Comparison of ENCODE assay signal across 1 fruit fly cellular context in genomic region chr3L:654019-654418, dm6.
A peak's percentile ranks its signal among the peaks of the same experiment; 100 is the strongest.
TF ChIP-seq lines count a peak whose summit lies in the region.

MED30 (minus strand) TSS chr3L:654089.
Rev1 (plus strand) TSS chr3L:654363.

TF ChIP-seq in whole organism, embryonic, 481 proteins besides CTCF, POLR2A, EP300 and RAD21 (continued from another document and continues in another):
- TF ChIP-seq BEAF-32 (GFP tag; optimal IDR thresholded peaks at IDR 0.05; lab: Kevin White, UChicago) = peak; percentile 60
- peak; percentile 96 for TF ChIP-seq maf-S (GFP tag; optimal IDR thresholded peaks at IDR 0.05; lab: Kevin White, UChicago)
- TF ChIP-seq bigmax (GFP tag; optimal IDR thresholded peaks at IDR 0.05; lab: Kevin White, UChicago) = peak; percentile 42
- peak; percentile 86 for TF ChIP-seq CG9727 (GFP tag; optimal IDR thresholded peaks at IDR 0.05; lab: Kevin White, UChicago)
- peak; percentile 91 for TF ChIP-seq CG18619 (GFP tag; optimal IDR thresholded peaks at IDR 0.05; lab: Kevin White, UChicago)
- peak; percentile 95 for TF ChIP-seq her (GFP tag; optimal IDR thresholded peaks at IDR 0.05; lab: Kevin White, UChicago)
- peak; percentile 96 for TF ChIP-seq CG12942 (GFP tag; optimal IDR thresholded peaks at IDR 0.05; lab: Kevin White, UChicago)
- TF ChIP-seq vvl (GFP tag; IDR thresholded peaks at IDR 0.05; lab: Robert Waterston, UW) = peak; percentile 83
- peak; percentile 46; the same call in 1 of the 2 replicates for TF ChIP-seq hbn (GFP tag; IDR thresholded peaks at IDR 0.05; lab: Robert Waterston, UW; ENCODE audit: partially characterized antibody)
- TF ChIP-seq ro (GFP tag; IDR thresholded peaks at IDR 0.05; lab: Robert Waterston, UW) = no peak
- TF ChIP-seq CG17612 (GFP tag; IDR thresholded peaks at IDR 0.05; lab: Robert Waterston, UW) = peak; percentile 76
- TF ChIP-seq CrebB (tag; optimal IDR thresholded peaks at IDR 0.05; lab: Kevin White, UChicago) = peak; percentile 91
- TF ChIP-seq run (tag; optimal IDR thresholded peaks at IDR 0.05; lab: Kevin White, UChicago) = peak; percentile 74
- peak; percentile 83 for TF ChIP-seq onecut (GFP tag; IDR thresholded peaks at IDR 0.05; lab: Robert Waterston, UW)
- TF ChIP-seq chm (GFP tag; IDR thresholded peaks at IDR 0.05; lab: Robert Waterston, UW) = peak; percentile 85
- peak; percentile 88 for TF ChIP-seq CG11723 (GFP tag; optimal IDR thresholded peaks at IDR 0.05; lab: Kevin White, UChicago)
- TF ChIP-seq CG15269 (tag; optimal IDR thresholded peaks at IDR 0.05; lab: Kevin White, UChicago) = peak; percentile 93
- peak; percentile 95 for TF ChIP-seq CG32532 (GFP tag; IDR thresholded peaks at IDR 0.05; lab: Robert Waterston, UW)
- TF ChIP-seq CG1647 (GFP tag; optimal IDR thresholded peaks at IDR 0.05; lab: Kevin White, UChicago) = peak; percentile 95
- peak; percentile 70 for TF ChIP-seq CG10321 (GFP tag; IDR thresholded peaks at IDR 0.05; lab: Robert Waterston, UW)
- peak; percentile 97 for TF ChIP-seq vfl (GFP tag; optimal IDR thresholded peaks at IDR 0.05; lab: Kevin White, UChicago)
- TF ChIP-seq GATAe (GFP tag; conservative IDR thresholded peaks at IDR 0.05; lab: Robert Waterston, UW) = peak; percentile 67
- peak; percentile 95 for TF ChIP-seq CG16863 (GFP tag; optimal IDR thresholded peaks at IDR 0.05; lab: Kevin White, UChicago)
- peak; percentile 98 for TF ChIP-seq CHES-1-like (GFP tag; optimal IDR thresholded peaks at IDR 0.05; lab: Kevin White, UChicago)
- no peak for TF ChIP-seq Dip2 (GFP tag; IDR thresholded peaks at IDR 0.05; lab: Robert Waterston, UW)
- TF ChIP-seq Fer2 (tag; optimal IDR thresholded peaks at IDR 0.05; lab: Kevin White, UChicago) = peak; percentile 94
- TF ChIP-seq CG1603 (tag; optimal IDR thresholded peaks at IDR 0.05; lab: Kevin White, UChicago) = peak; percentile 92
- peak; percentile 89 for TF ChIP-seq CG15601 (tag; optimal IDR thresholded peaks at IDR 0.05; lab: Kevin White, UChicago)
- peak; percentile 80 for TF ChIP-seq CG8765 (GFP tag; IDR thresholded peaks at IDR 0.05; lab: Robert Waterston, UW)
- TF ChIP-seq CG12236 (GFP tag; optimal IDR thresholded peaks at IDR 0.05; lab: Kevin White, UChicago) = peak; percentile 87
- peak; percentile 96 for TF ChIP-seq ems (GFP tag; optimal IDR thresholded peaks at IDR 0.05; lab: Kevin White, UChicago)
- TF ChIP-seq Hr78 (GFP tag; optimal IDR thresholded peaks at IDR 0.05; lab: Kevin White, UChicago) = peak in 1 of 2 experiments; percentile 56
- peak; percentile 75 for TF ChIP-seq Poxn (GFP tag; IDR thresholded peaks at IDR 0.05; lab: Robert Waterston, UW)
- TF ChIP-seq unpg (GFP tag; optimal IDR thresholded peaks at IDR 0.05; lab: Kevin White, UChicago) = peak; percentile 94
- TF ChIP-seq Tbp (GFP tag; optimal IDR thresholded peaks at IDR 0.05; lab: Kevin White, UChicago) = no peak
- TF ChIP-seq CG7786 (GFP tag; optimal IDR thresholded peaks at IDR 0.05; lab: Kevin White, UChicago) = peak; percentile 97
- peak; percentile 95 for TF ChIP-seq Gug (GFP tag; IDR thresholded peaks at IDR 0.05; lab: Robert Waterston, UW)
- peak; percentile 63; the same call in 1 of the 2 replicates for TF ChIP-seq toy (GFP tag; IDR thresholded peaks at IDR 0.05; lab: Robert Waterston, UW)
- no peak for TF ChIP-seq tio (GFP tag; optimal IDR thresholded peaks at IDR 0.05; lab: Kevin White, UChicago)
- TF ChIP-seq Ets97D (GFP tag; optimal IDR thresholded peaks at IDR 0.05; lab: Kevin White, UChicago) = peak; percentile 93
- peak; percentile 87 for TF ChIP-seq CG31224 (GFP tag; IDR thresholded peaks at IDR 0.05; lab: Robert Waterston, UW)
- TF ChIP-seq CG12659 (GFP tag; optimal IDR thresholded peaks at IDR 0.05; lab: Kevin White, UChicago) = peak; percentile 97
- TF ChIP-seq ham (GFP tag; IDR thresholded peaks at IDR 0.05; lab: Robert Waterston, UW) = peak; percentile 74; the same call in 1 of the 2 replicates
- no peak for TF ChIP-seq fru (optimal IDR thresholded peaks at IDR 0.05; lab: Kevin White, UChicago)
- no peak for TF ChIP-seq yki (optimal IDR thresholded peaks at IDR 0.05; lab: Kevin White, UChicago)
- peak; percentile 62 for TF ChIP-seq CG4360 (GFP tag; IDR thresholded peaks at IDR 0.05; lab: Robert Waterston, UW)
- no peak for TF ChIP-seq CG14860 (GFP tag; IDR thresholded peaks at IDR 0.05; lab: Robert Waterston, UW; ENCODE audit: partially characterized antibody)
- TF ChIP-seq CG3726 (GFP tag; IDR thresholded peaks at IDR 0.05; lab: Robert Waterston, UW) = 0 out of 3 replicates have a peak, but pooled peaks have one; percentile 42
- TF ChIP-seq CG16813 (GFP tag; IDR thresholded peaks at IDR 0.05; lab: Robert Waterston, UW; ENCODE audit: partially characterized antibody) = peak; percentile 56; the same call in 2 of the 3 replicates
- peak; percentile 82 for TF ChIP-seq psq (GFP tag; optimal IDR thresholded peaks at IDR 0.05; lab: Kevin White, UChicago)
- peak; percentile 88 for TF ChIP-seq Rx (GFP tag; IDR thresholded peaks at IDR 0.05; lab: Robert Waterston, UW)
- TF ChIP-seq Asciz (GFP tag; optimal IDR thresholded peaks at IDR 0.05; lab: Kevin White, UChicago) = peak; percentile 84
- TF ChIP-seq croc (GFP tag; conservative IDR thresholded peaks at IDR 0.05; lab: Robert Waterston, UW) = peak; percentile 66
- TF ChIP-seq CG6683 (GFP tag; optimal IDR thresholded peaks at IDR 0.05; lab: Kevin White, UChicago) = peak; percentile 85
- TF ChIP-seq pros (GFP tag; optimal IDR thresholded peaks at IDR 0.05; lab: Kevin White, UChicago) = no peak
- peak; percentile 81 for TF ChIP-seq wek (GFP tag; optimal IDR thresholded peaks at IDR 0.05; lab: Kevin White, UChicago)
- peak; percentile 84 for TF ChIP-seq esg (GFP tag; conservative IDR thresholded peaks at IDR 0.05; lab: Robert Waterston, UW)
- peak; percentile 93 for TF ChIP-seq CG17361 (GFP tag; IDR thresholded peaks at IDR 0.05; lab: Robert Waterston, UW)
- TF ChIP-seq CG4617 (GFP tag; optimal IDR thresholded peaks at IDR 0.05; lab: Kevin White, UChicago; ENCODE audit: borderline replicate concordance) = peak; percentile 97
- peak; percentile 89 for TF ChIP-seq nerfin-1 (tag; optimal IDR thresholded peaks at IDR 0.05; lab: Kevin White, UChicago)
- TF ChIP-seq dan (GFP tag; IDR thresholded peaks at IDR 0.05; lab: Robert Waterston, UW) = 0 out of 2 replicates have a peak, but pooled peaks have one; percentile 46
- TF ChIP-seq CG10979 (tag; optimal IDR thresholded peaks at IDR 0.05; lab: Kevin White, UChicago) = peak; percentile 85
- peak; percentile 75 for TF ChIP-seq CG34224 (GFP tag; IDR thresholded peaks at IDR 0.05; lab: Robert Waterston, UW; ENCODE audit: partially characterized antibody)
- peak; percentile 99 for TF ChIP-seq Med (GFP tag; lab: Kevin White, UChicago)
- peak; percentile 89 for TF ChIP-seq CG11085 (GFP tag; IDR thresholded peaks at IDR 0.05; lab: Robert Waterston, UW)
- TF ChIP-seq CG11456 (GFP tag; IDR thresholded peaks at IDR 0.05; lab: Robert Waterston, UW) = peak; percentile 86
- TF ChIP-seq CG30403 (GFP tag; optimal IDR thresholded peaks at IDR 0.05; lab: Kevin White, UChicago) = peak; percentile 97
- peak; percentile 94 for TF ChIP-seq CG9876 (GFP tag; optimal IDR thresholded peaks at IDR 0.05; lab: Kevin White, UChicago)
- peak; percentile 88 for TF ChIP-seq wdn (GFP tag; IDR thresholded peaks at IDR 0.05; lab: Robert Waterston, UW)
- TF ChIP-seq lbe (GFP tag; optimal IDR thresholded peaks at IDR 0.05; lab: Kevin White, UChicago) = peak; percentile 93
- peak; percentile 93 for TF ChIP-seq Fer3 (tag; optimal IDR thresholded peaks at IDR 0.05; lab: Kevin White, UChicago)
- peak; percentile 59 for TF ChIP-seq Jarid2 (GFP tag; optimal IDR thresholded peaks at IDR 0.05; lab: Kevin White, UChicago)
- TF ChIP-seq Xbp1 (GFP tag; optimal IDR thresholded peaks at IDR 0.05; lab: Kevin White, UChicago) = peak; percentile 97
- peak; percentile 95 for TF ChIP-seq Atf-2 (GFP tag; optimal IDR thresholded peaks at IDR 0.05; lab: Kevin White, UChicago)
- TF ChIP-seq knrl (GFP tag; IDR thresholded peaks at IDR 0.05; lab: Robert Waterston, UW; ENCODE audit: partially characterized antibody) = 0 out of 3 replicates have a peak, but pooled peaks have one; percentile 29
- peak; percentile 93 for TF ChIP-seq caup (GFP tag; optimal IDR thresholded peaks at IDR 0.05; lab: Kevin White, UChicago; ENCODE audit: severe bottlenecking)
- TF ChIP-seq HLH3B (GFP tag; IDR thresholded peaks at IDR 0.05; lab: Robert Waterston, UW) = peak; percentile 91
- peak; percentile 91 for TF ChIP-seq CG13123 (GFP tag; optimal IDR thresholded peaks at IDR 0.05; lab: Kevin White, UChicago)
- TF ChIP-seq tna (GFP tag; IDR thresholded peaks at IDR 0.05; lab: Robert Waterston, UW; ENCODE audit: partially characterized antibody) = peak; percentile 19; the same call in 1 of the 2 replicates
- TF ChIP-seq eve (GFP tag; optimal IDR thresholded peaks at IDR 0.05; lab: Kevin White, UChicago) = no peak
- peak; percentile 77 for TF ChIP-seq CG3065 (GFP tag; optimal IDR thresholded peaks at IDR 0.05; lab: Kevin White, UChicago)
- peak; percentile 97 for TF ChIP-seq tx (GFP tag; optimal IDR thresholded peaks at IDR 0.05; lab: Kevin White, UChicago)
- no peak for TF ChIP-seq ato (GFP tag; IDR thresholded peaks at IDR 0.05; lab: Robert Waterston, UW; ENCODE audit: partially characterized antibody)
- peak; percentile 81 for TF ChIP-seq scrt (GFP tag; optimal IDR thresholded peaks at IDR 0.05; lab: Kevin White, UChicago)
- TF ChIP-seq CG3995 (GFP tag; optimal IDR thresholded peaks at IDR 0.05; lab: Kevin White, UChicago) = peak; percentile 90
- peak; percentile 81 for TF ChIP-seq MTF-1 (GFP tag; optimal IDR thresholded peaks at IDR 0.05; lab: Kevin White, UChicago; ENCODE audit: borderline replicate concordance)
- TF ChIP-seq kay (GFP tag; optimal IDR thresholded peaks at IDR 0.05; lab: Kevin White, UChicago) = peak; percentile 90
- peak; percentile 97 for TF ChIP-seq Hsf (GFP tag; optimal IDR thresholded peaks at IDR 0.05; lab: Kevin White, UChicago)
- TF ChIP-seq CG13775 (GFP tag; optimal IDR thresholded peaks at IDR 0.05; lab: Kevin White, UChicago) = peak; percentile 89
- no peak for TF ChIP-seq danr (GFP tag; IDR thresholded peaks at IDR 0.05; lab: Robert Waterston, UW)
- TF ChIP-seq Hr39 (optimal IDR thresholded peaks at IDR 0.05; lab: Kevin White, UChicago) = no peak
- TF ChIP-seq Hmr (GFP tag; optimal IDR thresholded peaks at IDR 0.05; lab: Kevin White, UChicago) = peak; percentile 96
- TF ChIP-seq CG14710 (tag; optimal IDR thresholded peaks at IDR 0.05; lab: Kevin White, UChicago) = peak; percentile 93
- peak; percentile 92 for TF ChIP-seq CG10209 (GFP tag; optimal IDR thresholded peaks at IDR 0.05; lab: Kevin White, UChicago)
- peak; percentile 95 for TF ChIP-seq Dad (GFP tag; optimal IDR thresholded peaks at IDR 0.05; lab: Kevin White, UChicago)
- TF ChIP-seq rib (GFP tag; IDR thresholded peaks at IDR 0.05; lab: Robert Waterston, UW) = peak; percentile 86
- TF ChIP-seq dmrt99B (tag; optimal IDR thresholded peaks at IDR 0.05; lab: Kevin White, UChicago) = peak; percentile 90
- peak; percentile 89 for TF ChIP-seq CG3163 (GFP tag; optimal IDR thresholded peaks at IDR 0.05; lab: Kevin White, UChicago)
- peak; percentile 95 for TF ChIP-seq CG4282 (GFP tag; optimal IDR thresholded peaks at IDR 0.05; lab: Kevin White, UChicago)
- peak; percentile 90 for TF ChIP-seq CG10147 (GFP tag; optimal IDR thresholded peaks at IDR 0.05; lab: Kevin White, UChicago)
- TF ChIP-seq CG7963 (GFP tag; IDR thresholded peaks at IDR 0.05; lab: Robert Waterston, UW; ENCODE audit: partially characterized antibody) = no peak
- TF ChIP-seq tap (tag; optimal IDR thresholded peaks at IDR 0.05; lab: Kevin White, UChicago) = peak; percentile 87
- peak; percentile 92 for TF ChIP-seq grau (tag; optimal IDR thresholded peaks at IDR 0.05; lab: Kevin White, UChicago)
- TF ChIP-seq CG7357 (GFP tag; IDR thresholded peaks at IDR 0.05; lab: Robert Waterston, UW) = peak; percentile 76
- TF ChIP-seq tup (GFP tag; optimal IDR thresholded peaks at IDR 0.05; lab: Kevin White, UChicago) = peak; percentile 93
- peak; percentile 96 for TF ChIP-seq gem (tag; optimal IDR thresholded peaks at IDR 0.05; lab: Kevin White, UChicago)
- TF ChIP-seq cas (GFP tag; IDR thresholded peaks at IDR 0.05; lab: Robert Waterston, UW) = peak; percentile 76
- TF ChIP-seq fu2 (GFP tag; optimal IDR thresholded peaks at IDR 0.05; lab: Kevin White, UChicago) = peak; percentile 97
- TF ChIP-seq NC2α (GFP tag; optimal IDR thresholded peaks at IDR 0.05; lab: Kevin White, UChicago) = peak; percentile 90
- peak; percentile 29; the same call in 1 of the 2 replicates for TF ChIP-seq bbx (GFP tag; IDR thresholded peaks at IDR 0.05; lab: Robert Waterston, UW; ENCODE audit: partially characterized antibody)
- peak; percentile 93 to 97 for TF ChIP-seq crp (GFP tag; optimal IDR thresholded peaks at IDR 0.05; lab: Kevin White, UChicago)
- TF ChIP-seq D19B (GFP tag; optimal IDR thresholded peaks at IDR 0.05; lab: Kevin White, UChicago) = peak; percentile 78
- peak; percentile 57 for TF ChIP-seq corto (GFP tag; optimal IDR thresholded peaks at IDR 0.05; lab: Kevin White, UChicago)
- peak; percentile 97 for TF ChIP-seq lab (GFP tag; optimal IDR thresholded peaks at IDR 0.05; lab: Kevin White, UChicago)
- peak; percentile 91 for TF ChIP-seq lmd (GFP tag; IDR thresholded peaks at IDR 0.05; lab: Robert Waterston, UW)
- peak; percentile 92 for TF ChIP-seq CoRest (tag; optimal IDR thresholded peaks at IDR 0.05; lab: Kevin White, UChicago)
- TF ChIP-seq Hey (tag; optimal IDR thresholded peaks at IDR 0.05; lab: Kevin White, UChicago) = peak; percentile 61
- no peak for TF ChIP-seq amos (GFP tag; IDR thresholded peaks at IDR 0.05; lab: Robert Waterston, UW; ENCODE audit: partially characterized antibody)
- peak; percentile 20 for TF ChIP-seq pfk (GFP tag; optimal IDR thresholded peaks at IDR 0.05; lab: Kevin White, UChicago)
- peak; percentile 87 for TF ChIP-seq CG32767 (GFP tag; IDR thresholded peaks at IDR 0.05; lab: Robert Waterston, UW)
- peak; percentile 88 for TF ChIP-seq Myb (GFP tag; optimal IDR thresholded peaks at IDR 0.05; lab: Kevin White, UChicago)
- TF ChIP-seq TFAM (GFP tag; optimal IDR thresholded peaks at IDR 0.05; lab: Kevin White, UChicago) = peak; percentile 30
- TF ChIP-seq CG2199 (GFP tag; IDR thresholded peaks at IDR 0.05; lab: Robert Waterston, UW) = peak; percentile 93
- TF ChIP-seq Sox102F (GFP tag; optimal IDR thresholded peaks at IDR 0.05; lab: Kevin White, UChicago) = peak; percentile 94
- TF ChIP-seq CG6654 (GFP tag; optimal IDR thresholded peaks at IDR 0.05; lab: Kevin White, UChicago) = peak; percentile 52
- TF ChIP-seq Doc2 (GFP tag; IDR thresholded peaks at IDR 0.05; lab: Robert Waterston, UW) = 0 out of 2 replicates have a peak, but pooled peaks have one; percentile 11
- TF ChIP-seq Mes4 (GFP tag; optimal IDR thresholded peaks at IDR 0.05; lab: Kevin White, UChicago) = peak; percentile 87
